Fruit fly (Drosophila melanogaster): ENCODE measurements around the gene CG13698.

dm6 chr3L:18064632-18065482 lies 41.1 kb downstream of the CG13698 start, which contains the start of gene Eip75B:
- TF ChIP-seq eg (GFP tag; IDR thresholded peaks at IDR 0.05): no peak; the same call in 2 of the 3 replicates
- peak; percentile 71 for TF ChIP-seq OdsH (GFP tag; optimal IDR thresholded peaks at IDR 0.05)
- TF ChIP-seq Ets21C (GFP tag; optimal IDR thresholded peaks at IDR 0.05): peak; percentile 43
- TF ChIP-seq CG3919 (GFP tag; optimal IDR thresholded peaks at IDR 0.05): peak; percentile 41
- TF ChIP-seq esn (GFP tag; optimal IDR thresholded peaks at IDR 0.05): peak; percentile 82
- TF ChIP-seq Hr39 (GFP tag; optimal IDR thresholded peaks at IDR 0.05): peak; percentile 62
- peak; percentile 44 for TF ChIP-seq Lpt (GFP tag; optimal IDR thresholded peaks at IDR 0.05)
- peak; percentile 4 to 33 for TF ChIP-seq ss (GFP tag; optimal IDR thresholded peaks at IDR 0.05)
- no peak for TF ChIP-seq Eip93F (GFP tag; optimal IDR thresholded peaks at IDR 0.05)
- no peak for TF ChIP-seq CG6854 (GFP tag; optimal IDR thresholded peaks at IDR 0.05)
- peak; percentile 69 for TF ChIP-seq pdm3 (GFP tag; optimal IDR thresholded peaks at IDR 0.05)

Measured in whole organism, prepupa.